Fruit fly (Drosophila melanogaster): ENCODE measurements around the gene Rpn12R.

Gene Rpn12R

dm6 chr3L:15013957-15014692 is 28.2 kb downstream of the Rpn12R start, which contains the start of gene Reck (continued):
- TF ChIP-seq Asciz (GFP tag; optimal IDR thresholded peaks at IDR 0.05) (peak; percentile 83), CG15479 (GFP tag; optimal IDR thresholded peaks at IDR 0.05) (no peak), gem (tag; optimal IDR thresholded peaks at IDR 0.05) (peak; percentile 90), lilli (GFP tag; optimal IDR thresholded peaks at IDR 0.05) (peak; percentile 71), Kr (GFP tag; optimal IDR thresholded peaks at IDR 0.05) (no peak), CG33213 (GFP tag; optimal IDR thresholded peaks at IDR 0.05) (peak; percentile 48), sd (tag; optimal IDR thresholded peaks at IDR 0.05) (peak; percentile 3), trem (tag; optimal IDR thresholded peaks at IDR 0.05) (peak; percentile 70), CG7786 (GFP tag; optimal IDR thresholded peaks at IDR 0.05) (peak; percentile 20), chn (GFP tag; optimal IDR thresholded peaks at IDR 0.05) (peak; percentile 38), Camta (GFP tag; optimal IDR thresholded peaks at IDR 0.05) (peak; percentile 31), jumu (GFP tag; optimal IDR thresholded peaks at IDR 0.05) (no peak), Ets65A (GFP tag) (peak; percentile 82), lov (optimal IDR thresholded peaks at IDR 0.05) (no peak), lov (GFP tag; IDR thresholded peaks at IDR 0.05) (peak; percentile 85; the same call in 2 of the 3 replicates), run (tag; optimal IDR thresholded peaks at IDR 0.05) (peak; percentile 69), Ets97D (GFP tag; optimal IDR thresholded peaks at IDR 0.05) (peak; percentile 29), ewg (GFP tag; optimal IDR thresholded peaks at IDR 0.05) (peak; percentile 71), fru (optimal IDR thresholded peaks at IDR 0.05) (no peak), sug (tag; optimal IDR thresholded peaks at IDR 0.05) (peak; percentile 45), CG18262 (tag; optimal IDR thresholded peaks at IDR 0.05) (peak; percentile 86), repo (GFP tag; optimal IDR thresholded peaks at IDR 0.05) (peak; percentile 6), CG17829 (tag; optimal IDR thresholded peaks at IDR 0.05) (peak; percentile 89), ase (GFP tag; IDR thresholded peaks at IDR 0.05) (peak; percentile 77; the same call in 2 of the 3 replicates), CG6854 (GFP tag; optimal IDR thresholded peaks at IDR 0.05) (peak; percentile 75), CG13296 (GFP tag; optimal IDR thresholded peaks at IDR 0.05) (peak; percentile 82), Elba2 (GFP tag; optimal IDR thresholded peaks at IDR 0.05) (no peak), CG34422 (GFP tag; IDR thresholded peaks at IDR 0.05) (peak; percentile 78), E2f1 (GFP tag; IDR thresholded peaks at IDR 0.05) (peak; percentile 81), zf30C (GFP tag; optimal IDR thresholded peaks at IDR 0.05) (peak; percentile 86), chm (GFP tag; IDR thresholded peaks at IDR 0.05) (peak; percentile 92), croc (GFP tag; conservative IDR thresholded peaks at IDR 0.05) (peak; percentile 38; the same call in 1 of the 3 replicates), eve (GFP tag; optimal IDR thresholded peaks at IDR 0.05) (peak in 1 of 2 experiments; percentile 15), br (optimal IDR thresholded peaks at IDR 0.05) (no peak), H15 (GFP tag; IDR thresholded peaks at IDR 0.05) (peak; percentile 67), CG11456 (GFP tag; IDR thresholded peaks at IDR 0.05) (peak; percentile 81), Awh (GFP tag; IDR thresholded peaks at IDR 0.05) (peak; percentile 81), toy (GFP tag; IDR thresholded peaks at IDR 0.05) (0 out of 2 replicates have a peak, but pooled peaks have one; percentile 31), dmrt11E (tag; optimal IDR thresholded peaks at IDR 0.05) (peak; percentile 84), Med (GFP tag) (peak; percentile 93), CG31365 (tag; optimal IDR thresholded peaks at IDR 0.05) (peak; percentile 98), HmgZ (tag; optimal IDR thresholded peaks at IDR 0.05) (no peak), CG14050 (GFP tag; IDR thresholded peaks at IDR 0.05) (peak; percentile 80), ftz-f1 (GFP tag; optimal IDR thresholded peaks at IDR 0.05) (no peak), Poxn (GFP tag; IDR thresholded peaks at IDR 0.05) (no peak), CG12744 (GFP tag; optimal IDR thresholded peaks at IDR 0.05) (no peak), sens-2 (GFP tag; IDR thresholded peaks at IDR 0.05) (peak; percentile 85), grau (tag; optimal IDR thresholded peaks at IDR 0.05) (peak; percentile 73), grn (GFP tag; optimal IDR thresholded peaks at IDR 0.05) (peak; percentile 35), CG5245 (GFP tag; optimal IDR thresholded peaks at IDR 0.05) (peak; percentile 71), CG7357 (GFP tag; IDR thresholded peaks at IDR 0.05) (peak; percentile 43; the same call in 1 of the 3 replicates), lmd (GFP tag; IDR thresholded peaks at IDR 0.05) (peak; percentile 69)
